Fruit fly (Drosophila melanogaster) whole organism, prepupa: ENCODE measurements around the gene CG5708.

ENCODE experiments used
- Blimp-1 ChIP-seq: fragments of 200-800 bp; sonication (Bioruptor generic); optimal IDR thresholded peaks from 3 replicates; lab custom pipeline; 2017; ENCODE audit warnings: missing biosample characterization, missing genetic modification characterization, mild to moderate bottlenecking, moderate library complexity, missing genetic modification reagents
- CG10631 ChIP-seq: fragments of 200-800 bp; sonication (Bioruptor generic); optimal IDR thresholded peaks from 2 replicates; lab custom pipeline; 2016; ENCODE audit warnings: missing biosample characterization, missing genetic modification characterization
- CG11294 ChIP-seq: fragments of 200-800 bp; sonication (Bioruptor generic); IDR thresholded peaks from 2 replicates; pipeline ENCODE4 v1.3.6; 2022; ENCODE audit warnings: missing biosample characterization, missing genetic modification characterization
- CG11762 ChIP-seq: fragments of 200-800 bp; sonication (Bioruptor generic); optimal IDR thresholded peaks from 3 replicates; lab custom pipeline; 2016; ENCODE audit warnings: missing biosample characterization, missing genetic modification characterization; ENCODE audit not compliant: insufficient read depth
- CG11902 ChIP-seq: fragments of 200-800 bp; sonication (Bioruptor generic); optimal IDR thresholded peaks from 3 replicates; lab custom pipeline; 2016; ENCODE audit warnings: missing biosample characterization, missing genetic modification characterization
- CG15336 ChIP-seq: fragments of 200-800 bp; sonication (Bioruptor generic); IDR thresholded peaks from 2 replicates; pipeline ENCODE4 v1.3.6; 2022; ENCODE audit warnings: missing biosample characterization, missing genetic modification characterization
- CG1621 ChIP-seq: fragments of 200-800 bp; sonication (Bioruptor generic); optimal IDR thresholded peaks from 3 replicates; lab custom pipeline; 2018; ENCODE audit warnings: missing biosample characterization, mild to moderate bottlenecking, missing genetic modification characterization
- CG16779 ChIP-seq: fragments of 200-800 bp; sonication (Bioruptor generic); optimal IDR thresholded peaks from 3 replicates; lab custom pipeline; 2017; ENCODE audit warnings: missing biosample characterization, mild to moderate bottlenecking, missing genetic modification characterization
- CG3032 ChIP-seq: fragments of 200-800 bp; optimal IDR thresholded peaks from 2 replicates; lab custom pipeline; 2019; ENCODE audit warnings: missing biosample characterization, mild to moderate bottlenecking, missing genetic modification characterization, moderate library complexity
- CG31627 ChIP-seq: fragments of 200-800 bp; sonication (Bioruptor generic); optimal IDR thresholded peaks from 3 replicates; lab custom pipeline; 2016; ENCODE audit warnings: missing biosample characterization, missing genetic modification characterization
- CG34406 ChIP-seq: fragments of 200-800 bp; sonication (Bioruptor generic); optimal IDR thresholded peaks from 3 replicates; lab custom pipeline; 2016; ENCODE audit warnings: missing biosample characterization, missing genetic modification characterization
- CG4318 ChIP-seq: fragments of 200-800 bp; sonication (Bioruptor generic); optimal IDR thresholded peaks from 3 replicates; lab custom pipeline; 2017; ENCODE audit warnings: missing biosample characterization, mild to moderate bottlenecking, missing genetic modification characterization
- CG6276 ChIP-seq: fragments of 200-800 bp; sonication (Bioruptor generic); optimal IDR thresholded peaks from 2 replicates; lab custom pipeline; 2017; ENCODE audit warnings: missing biosample characterization, mild to moderate bottlenecking, missing genetic modification characterization
- CG6792 ChIP-seq: fragments of 200-800 bp; sonication (Bioruptor generic); optimal IDR thresholded peaks from 3 replicates; lab custom pipeline; 2016; ENCODE audit warnings: missing biosample characterization, missing genetic modification characterization
- Eip78C ChIP-seq: fragments of 200-800 bp; sonication (Bioruptor generic); peaks from one replicate; lab custom pipeline; 2016; ENCODE audit warnings: missing biosample characterization, missing genetic modification characterization
- Ets96B ChIP-seq: fragments of 200-800 bp; optimal IDR thresholded peaks from 2 replicates; lab custom pipeline; 2019; ENCODE audit warnings: missing biosample characterization, mild to moderate bottlenecking, missing genetic modification characterization, moderate library complexity
- Gug ChIP-seq: fragments of 200-800 bp; sonication (Bioruptor generic); IDR thresholded peaks from 2 replicates; pipeline ENCODE4 v1.3.6; 2022; ENCODE audit warnings: missing biosample characterization, missing genetic modification characterization
- Hr4 ChIP-seq: fragments of 200-800 bp; sonication (Bioruptor generic); optimal IDR thresholded peaks from 3 replicates; lab custom pipeline; 2016; ENCODE audit warnings: missing biosample characterization, missing genetic modification characterization
- Lpt ChIP-seq: fragments of 200-800 bp; sonication (Bioruptor generic); optimal IDR thresholded peaks from 3 replicates; lab custom pipeline; 2016; ENCODE audit warnings: missing biosample characterization, missing genetic modification characterization
- OdsH ChIP-seq: fragments of 200-800 bp; sonication (Bioruptor generic); optimal IDR thresholded peaks from 3 replicates; lab custom pipeline; 2016; ENCODE audit warnings: missing biosample characterization, missing genetic modification characterization
- acj6 ChIP-seq: fragments of 200-800 bp; sonication (Bioruptor generic); optimal IDR thresholded peaks from 3 replicates; lab custom pipeline; 2016; ENCODE audit warnings: missing biosample characterization, missing genetic modification characterization
- dac ChIP-seq: fragments of 200-800 bp; sonication (Bioruptor generic); optimal IDR thresholded peaks from 2 replicates; lab custom pipeline; 2017; ENCODE audit warnings: missing biosample characterization, mild to moderate bottlenecking, missing genetic modification characterization
- eg ChIP-seq: fragments of 200-800 bp; sonication (Bioruptor generic); IDR thresholded peaks from 3 replicates; pipeline ENCODE4 v1.3.6; 2022; ENCODE audit warnings: missing biosample characterization, missing genetic modification characterization
- esn ChIP-seq: fragments of 200-800 bp; sonication (Bioruptor generic); optimal IDR thresholded peaks from 2 replicates; lab custom pipeline; 2016; ENCODE audit warnings: missing biosample characterization, mild to moderate bottlenecking, missing genetic modification characterization, moderate library complexity
- fkh ChIP-seq: fragments of 200-800 bp; sonication (Bioruptor generic); optimal IDR thresholded peaks from 3 replicates; lab custom pipeline; 2017; ENCODE audit warnings: missing biosample characterization, mild to moderate bottlenecking, missing genetic modification characterization, moderate library complexity
- lz ChIP-seq: fragments of 200-800 bp; sonication (Bioruptor generic); optimal IDR thresholded peaks from 3 replicates; lab custom pipeline; 2016; ENCODE audit warnings: missing biosample characterization, missing genetic modification characterization
- pdm3 ChIP-seq: fragments of 200-800 bp; sonication (Bioruptor generic); optimal IDR thresholded peaks from 3 replicates; lab custom pipeline; 2016; ENCODE audit warnings: missing biosample characterization, missing genetic modification characterization
- salr ChIP-seq, 2 experiments: fragments of 200-800 bp; sonication (Bioruptor generic); optimal IDR thresholded peaks; 3 replicates each; lab custom pipeline; 2016 to 2018; ENCODE audit warnings: missing biosample characterization in 2 of 2, missing genetic modification characterization in 2 of 2, mild to moderate bottlenecking in 1 of 2
- spab ChIP-seq: fragments of 200-800 bp; sonication (Bioruptor generic); optimal IDR thresholded peaks from 2 replicates; lab custom pipeline; 2017; ENCODE audit warnings: missing biosample characterization, mild to moderate bottlenecking, missing genetic modification characterization, missing genetic modification reagents
- svp ChIP-seq: fragments of 200-800 bp; sonication (Bioruptor generic); peaks from one replicate; lab custom pipeline; 2016; ENCODE audit warnings: missing biosample characterization, missing genetic modification characterization

Gene CG5708

DNA sequence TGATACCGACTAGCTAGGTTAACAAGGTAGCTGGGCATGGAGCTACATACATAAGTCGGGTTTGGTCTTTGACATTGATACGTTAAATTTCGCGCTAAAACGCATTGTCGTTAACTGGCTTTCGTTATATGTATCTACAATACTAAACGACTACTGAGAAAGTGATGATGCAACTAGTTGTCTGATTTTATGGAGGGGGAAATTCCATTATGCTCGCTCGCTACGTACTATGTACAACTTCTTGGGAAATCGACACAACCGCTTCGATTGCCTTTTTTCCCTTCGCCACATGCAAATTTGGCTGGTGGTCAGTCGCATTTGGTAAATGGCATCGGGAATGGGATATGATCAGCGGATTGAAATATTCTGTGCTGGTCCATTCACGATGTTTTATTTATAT is 6.6 kb downstream of the CG5708 start:
- TF ChIP-seq lz (GFP tag; lab: Kevin White, UChicago) = no peak
- no peak for TF ChIP-seq Blimp-1 (GFP tag; lab: Kevin White, UChicago)
- TF ChIP-seq CG31627 (GFP tag; lab: Kevin White, UChicago) = no peak
- peak; percentile 6 for TF ChIP-seq fkh (GFP tag; lab: Kevin White, UChicago)
- TF ChIP-seq, all 60 proteins: peak for 1

DNA sequence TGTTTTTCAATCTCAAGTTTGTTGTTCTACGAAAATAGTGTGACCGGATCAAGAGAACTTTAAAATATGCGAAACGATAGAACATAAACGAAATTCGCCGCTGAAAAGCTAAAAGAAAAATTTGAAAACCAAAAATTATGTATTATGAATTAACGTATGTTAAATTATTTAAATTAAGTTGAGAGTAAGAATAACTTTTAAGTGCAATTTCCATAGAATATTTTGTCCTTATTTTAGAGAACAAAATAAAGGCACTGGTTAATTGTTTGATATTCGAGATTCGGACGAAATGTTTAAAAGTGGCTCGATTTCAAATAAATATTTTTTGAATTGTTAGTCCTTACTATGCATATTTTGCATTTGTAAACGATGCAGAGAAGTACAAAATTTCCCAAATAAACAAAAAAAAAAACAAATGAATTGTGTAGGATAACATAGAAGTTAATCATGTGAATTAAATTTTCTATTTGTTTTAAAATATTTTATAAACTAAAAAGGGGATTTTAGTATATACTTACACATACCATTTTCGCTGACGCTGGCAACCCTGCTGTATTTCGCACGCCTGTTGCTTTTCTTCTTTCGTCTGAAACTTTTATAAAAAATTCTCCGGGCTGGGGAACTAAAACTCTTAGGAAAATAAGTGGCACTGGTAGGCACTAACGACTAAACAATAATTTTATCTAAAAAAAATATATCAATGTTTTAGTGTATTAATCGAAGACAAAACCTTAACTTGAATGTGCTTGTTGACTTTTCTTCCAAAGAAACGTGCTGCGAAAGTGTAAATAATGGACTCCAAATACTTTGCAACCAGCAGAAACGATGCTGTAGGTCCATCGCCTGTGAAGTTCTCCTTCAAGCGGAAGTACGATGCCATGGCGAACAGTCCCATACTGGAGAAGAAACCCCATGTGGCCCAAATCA is 15.7 kb downstream of the CG5708 start, which contains the start of the genes CG5727 and ath:
CG5727 (minus strand) TSS at position 51 of the 927 bp plus-strand sequence.
ath (plus strand) TSS at position 513 of the 927 bp plus-strand sequence.
- TF ChIP-seq Ets96B (tag; lab: Kevin White, UChicago) (no peak), Eip78C (GFP tag; lab: Kevin White, UChicago) (peak; percentile 71), CG3032 (tag; lab: Kevin White, UChicago) (peak; percentile 44), fkh (GFP tag; lab: Kevin White, UChicago) (peak; percentile 73), CG11762 (GFP tag; lab: Kevin White, UChicago) (peak; percentile 0), CG16779 (tag; lab: Kevin White, UChicago) (no peak), esn (GFP tag; lab: Kevin White, UChicago) (peak; percentile 18), CG6792 (GFP tag; lab: Kevin White, UChicago) (no peak), Hr4 (GFP tag; lab: Kevin White, UChicago) (no peak)

DNA sequence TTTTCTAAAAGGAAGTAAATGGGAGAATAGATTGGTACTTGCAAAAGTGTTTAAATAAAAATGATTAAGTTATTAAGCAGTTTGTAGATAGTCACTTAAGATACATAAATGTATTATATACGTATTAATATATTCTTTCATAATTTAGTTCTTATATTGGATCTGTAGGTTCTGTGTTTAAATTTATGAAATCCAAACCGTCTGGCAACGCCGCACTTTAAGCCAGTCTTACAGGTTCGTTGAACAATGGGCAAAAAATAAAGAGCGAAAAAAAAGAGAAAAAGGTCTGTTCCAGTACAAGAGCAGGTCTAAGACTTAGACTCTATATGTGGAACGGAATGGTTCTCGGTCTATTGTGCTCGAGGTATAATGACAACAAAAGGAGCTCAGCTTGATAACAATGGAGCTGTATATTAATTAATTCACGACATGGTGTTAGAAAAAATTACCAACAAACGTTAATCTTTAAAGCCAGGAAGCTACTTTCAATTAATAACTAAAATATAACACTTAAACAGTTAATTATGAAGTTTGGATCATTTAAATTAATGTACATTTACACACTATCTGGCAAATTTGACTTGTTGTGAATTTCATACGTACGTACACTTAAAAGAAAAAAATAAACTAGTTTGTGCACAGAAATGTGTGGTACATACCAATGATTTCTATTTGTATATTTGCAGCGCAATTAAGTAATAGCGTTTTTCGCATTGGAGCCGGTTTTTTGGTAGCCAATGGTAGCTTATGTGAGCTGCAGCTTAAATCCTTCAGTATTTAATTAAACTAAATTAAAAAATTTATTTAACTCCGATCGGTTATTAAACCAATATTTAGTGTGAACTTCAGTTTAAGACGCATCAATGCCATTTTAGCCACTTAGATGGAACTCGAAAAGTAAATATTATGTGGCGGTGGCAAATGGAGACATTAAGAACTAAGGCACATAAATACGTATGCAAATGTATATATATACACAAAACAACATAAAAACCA is 17.5 kb downstream of the CG5708 start, which contains the start of gene CG5731:
CG5731 (minus strand) TSS at position 946 of the 996 bp plus-strand sequence.
- no peak for TF ChIP-seq svp (GFP tag; lab: Kevin White, UChicago)
- TF ChIP-seq CG11902 (GFP tag; lab: Kevin White, UChicago) = no peak
- TF ChIP-seq CG4318 (GFP tag; lab: Kevin White, UChicago) = no peak
- TF ChIP-seq CG1621 (tag; lab: Kevin White, UChicago) = no peak
- no peak for TF ChIP-seq CG11294 (GFP tag; lab: Robert Waterston, UW)
- TF ChIP-seq spab (GFP tag; lab: Kevin White, UChicago) = no peak
- TF ChIP-seq CG6276 (GFP tag; lab: Kevin White, UChicago) = no peak
- no peak for TF ChIP-seq eg
- no peak for TF ChIP-seq salr (GFP tag; optimal IDR thresholded peaks at IDR 0.05; lab: Kevin White, UChicago)
- no peak for TF ChIP-seq CG15336 (GFP tag; lab: Robert Waterston, UW)
- peak; percentile 41 for TF ChIP-seq fkh (GFP tag; lab: Kevin White, UChicago)
- TF ChIP-seq OdsH = no peak
- TF ChIP-seq CG10631 (GFP tag; lab: Kevin White, UChicago) = peak; percentile 31
- peak; percentile 70 for TF ChIP-seq Eip78C (GFP tag; lab: Kevin White, UChicago)

DNA sequence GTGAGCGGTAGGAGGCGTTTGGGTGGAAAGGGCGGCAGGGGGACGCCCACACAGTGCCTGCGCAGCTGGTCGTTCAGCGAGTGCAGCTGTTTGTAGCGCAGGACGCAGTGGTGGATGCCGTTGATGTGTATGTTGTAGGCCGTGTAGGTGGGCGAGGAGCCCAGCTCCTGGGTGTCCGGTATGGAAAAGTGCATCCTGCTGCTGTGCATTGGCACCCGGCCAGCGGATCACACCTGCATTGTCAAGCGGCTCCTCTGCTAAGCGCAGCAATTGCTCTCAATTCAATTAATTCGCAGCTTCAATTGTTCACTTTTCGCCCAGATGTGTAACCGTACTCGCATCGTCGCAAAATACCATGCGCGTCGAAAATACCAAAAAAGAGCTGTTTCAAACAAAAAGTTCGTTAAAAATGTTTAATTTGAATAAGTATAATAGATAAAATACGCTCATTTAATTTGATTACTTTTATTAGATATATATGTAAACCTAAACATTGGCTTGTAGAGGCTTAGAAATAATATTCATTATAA is 19.9 kb downstream of the CG5708 start, which contains the start of gene Snx17:
Snx17 (minus strand) TSS at position 329 of the 530 bp plus-strand sequence.
- no peak for TF ChIP-seq Hr4 (GFP tag; lab: Kevin White, UChicago)
- TF ChIP-seq pdm3 (GFP tag; lab: Kevin White, UChicago) = no peak
- no peak for TF ChIP-seq Lpt (GFP tag; lab: Kevin White, UChicago)
- TF ChIP-seq CG11294 (GFP tag; lab: Robert Waterston, UW) = no peak
- TF ChIP-seq dac (GFP tag; lab: Kevin White, UChicago) = no peak
- TF ChIP-seq acj6 = no peak
- no peak for TF ChIP-seq CG34406 (GFP tag; lab: Kevin White, UChicago)
- TF ChIP-seq CG31627 (GFP tag; lab: Kevin White, UChicago) = no peak
- TF ChIP-seq fkh (GFP tag; lab: Kevin White, UChicago) = no peak
- no peak for TF ChIP-seq Gug (GFP tag; lab: Robert Waterston, UW)
- no peak for TF ChIP-seq CG3032 (tag; lab: Kevin White, UChicago)
- no peak for TF ChIP-seq Ets96B (tag; lab: Kevin White, UChicago)
